Worm (Caenorhabditis elegans) whole organism, young adult: ENCODE data around the gene str-86.

Experiments
- B0336.3 ChIP-seq: fragments of 200-800 bp; sonication (Bioruptor generic); IDR thresholded peaks from 2 replicates; pipeline ENCODE4 v1.3.6; 2022; ENCODE audit warnings: missing genetic modification characterization, missing compliant biosample characterization
- C06A6.2 ChIP-seq: fragments of 200-800 bp; sonication (Bioruptor generic); conservative IDR thresholded peaks from 2 replicates; pipeline ENCODE4 v1.3.6; 2022; ENCODE audit warnings: missing genetic modification characterization, missing compliant biosample characterization
- F39B2.1 ChIP-seq: fragments of 200-800 bp; sonication (Bioruptor generic); IDR thresholded peaks from 2 replicates; pipeline ENCODE4 v1.3.6; 2022; ENCODE audit warnings: missing genetic modification reagents, missing genetic modification characterization, missing compliant biosample characterization
- F57A8.1 ChIP-seq: fragments of 200-800 bp; sonication (Bioruptor generic); optimal IDR thresholded peaks from 2 replicates; lab custom pipeline; 2018; ENCODE audit warnings: mild to moderate bottlenecking, missing genetic modification characterization, moderate library complexity, missing compliant biosample characterization
- K12H6.12 ChIP-seq: fragments of 200-800 bp; sonication (Bioruptor generic); optimal IDR thresholded peaks from 2 replicates; lab custom pipeline; 2018; ENCODE audit warnings: mild to moderate bottlenecking, missing genetic modification characterization, missing compliant biosample characterization
- T07F8.4 ChIP-seq: sonication (generic microtip); optimal IDR thresholded peaks from 2 replicates; lab custom pipeline; 2016; ENCODE audit warnings: mild to moderate bottlenecking, missing genetic modification characterization, moderate library complexity, missing compliant biosample characterization
- T26A5.8 ChIP-seq: sonication (generic microtip); optimal IDR thresholded peaks from 2 replicates; lab custom pipeline; 2016; ENCODE audit warnings: missing genetic modification characterization, missing compliant biosample characterization
- Y56A3A.18 ChIP-seq: fragments of 200-800 bp; sonication (Bioruptor generic); IDR thresholded peaks from 2 replicates; pipeline ENCODE4 v1.3.6; 2022; ENCODE audit warnings: missing genetic modification reagents, missing genetic modification characterization, missing compliant biosample characterization
- Y67H2A.10 ChIP-seq: fragments of 200-800 bp; sonication (Bioruptor generic); conservative IDR thresholded peaks from 2 replicates; pipeline ENCODE4 v1.3.6; 2022; ENCODE audit warnings: missing genetic modification reagents, missing genetic modification characterization, missing compliant biosample characterization
- Y79H2A.3 ChIP-seq: fragments of 200-800 bp; sonication (Bioruptor generic); conservative IDR thresholded peaks from 2 replicates; pipeline ENCODE4 v1.3.6; 2022; ENCODE audit warnings: missing genetic modification reagents, missing genetic modification characterization, missing compliant biosample characterization
- Y95B8A.8 ChIP-seq: fragments of 200-800 bp; sonication (Bioruptor generic); IDR thresholded peaks from 2 replicates; pipeline ENCODE4 v1.3.6; 2022; ENCODE audit warnings: missing genetic modification reagents, missing genetic modification characterization, missing compliant biosample characterization
- ZK185.1 ChIP-seq: sonication (generic microtip); optimal IDR thresholded peaks from 2 replicates; lab custom pipeline; 2016; ENCODE audit warnings: mild to moderate bottlenecking, missing genetic modification characterization, missing compliant biosample characterization; ENCODE audit not compliant: poor library complexity, severe bottlenecking
- akir-1 ChIP-seq: fragments of 200-800 bp; sonication (Bioruptor generic); optimal IDR thresholded peaks from 2 replicates; lab custom pipeline; 2018; ENCODE audit warnings: mild to moderate bottlenecking, missing genetic modification characterization, moderate library complexity, missing compliant biosample characterization
- aptf-2 ChIP-seq: fragments of 200-800 bp; sonication (Bioruptor generic); conservative IDR thresholded peaks from 2 replicates; pipeline ENCODE4 v1.3.6; 2022; ENCODE audit warnings: missing genetic modification reagents, missing genetic modification characterization, missing compliant biosample characterization
- aptf-3 ChIP-seq: fragments of 200-800 bp; sonication (Bioruptor generic); IDR thresholded peaks from 2 replicates; pipeline ENCODE4 v1.3.6; 2022; ENCODE audit warnings: missing genetic modification characterization, missing compliant biosample characterization
- attf-3 ChIP-seq: fragments of 200-800 bp; sonication (Bioruptor generic); conservative IDR thresholded peaks from 2 replicates; pipeline ENCODE4 v1.3.6; 2022; ENCODE audit warnings: missing genetic modification reagents, missing genetic modification characterization, missing compliant biosample characterization
- attf-6 ChIP-seq: fragments of 200-800 bp; sonication (Bioruptor generic); IDR thresholded peaks from 2 replicates; pipeline ENCODE4 v1.3.6; 2022; ENCODE audit warnings: missing genetic modification reagents, missing genetic modification characterization, missing compliant biosample characterization
- bed-1 ChIP-seq: fragments of 200-800 bp; sonication (Bioruptor generic); IDR thresholded peaks from 2 replicates; pipeline ENCODE4 v1.3.6; 2022; ENCODE audit warnings: missing genetic modification reagents, missing genetic modification characterization, missing compliant biosample characterization
- bed-2 ChIP-seq: fragments of 200-800 bp; sonication (Bioruptor generic); IDR thresholded peaks from 2 replicates; pipeline ENCODE4 v1.3.6; 2022; ENCODE audit warnings: missing genetic modification reagents, missing genetic modification characterization, missing compliant biosample characterization
- ccch-3 ChIP-seq: fragments of 200-800 bp; sonication (Bioruptor generic); optimal IDR thresholded peaks from 2 replicates; lab custom pipeline; 2018; ENCODE audit warnings: mild to moderate bottlenecking, missing genetic modification characterization, missing compliant biosample characterization
- ceh-91 ChIP-seq: fragments of 200-800 bp; sonication (Bioruptor generic); IDR thresholded peaks from 2 replicates; pipeline ENCODE4 v1.3.6; 2022; ENCODE audit warnings: missing genetic modification reagents, missing genetic modification characterization, missing compliant biosample characterization
- efl-1 ChIP-seq: fragments of 150-350 bp; optimal IDR thresholded peaks from 2 replicates; lab custom pipeline; 2014; ENCODE audit warnings: missing biosample characterization, missing genetic modification reagents, missing genetic modification characterization
- egrh-3 ChIP-seq: fragments of 200-800 bp; sonication (Bioruptor generic); IDR thresholded peaks from 2 replicates; pipeline ENCODE4 v1.3.6; 2022; ENCODE audit warnings: missing genetic modification reagents, missing genetic modification characterization, missing compliant biosample characterization
- ets-4 ChIP-seq: fragments of 200-800 bp; sonication (Bioruptor generic); optimal IDR thresholded peaks from 2 replicates; lab custom pipeline; 2018; ENCODE audit warnings: mild to moderate bottlenecking, missing genetic modification characterization, missing compliant biosample characterization
- hlh-12 ChIP-seq: sonication (generic microtip); optimal IDR thresholded peaks from 2 replicates; lab custom pipeline; 2016; ENCODE audit warnings: missing genetic modification characterization, missing compliant biosample characterization
- hmg-1.2 ChIP-seq: fragments of 200-800 bp; sonication (Bioruptor generic); IDR thresholded peaks from 2 replicates; pipeline ENCODE4 v1.3.6; 2022; ENCODE audit warnings: missing genetic modification reagents, missing genetic modification characterization, missing compliant biosample characterization
- hmg-20 ChIP-seq: fragments of 200-800 bp; sonication (Bioruptor generic); IDR thresholded peaks from 2 replicates; pipeline ENCODE4 v1.3.6; 2022; ENCODE audit warnings: missing genetic modification reagents, missing genetic modification characterization, missing compliant biosample characterization
- hsf-1 ChIP-seq: fragments of 200-800 bp; sonication (Bioruptor generic); IDR thresholded peaks from 2 replicates; pipeline ENCODE4 v1.3.6; 2022; ENCODE audit warnings: missing genetic modification reagents, missing genetic modification characterization, missing compliant biosample characterization
- lag-1 ChIP-seq: fragments of 200-800 bp; sonication (Bioruptor generic); IDR thresholded peaks from 2 replicates; pipeline ENCODE4 v1.3.6; 2022; ENCODE audit warnings: missing genetic modification reagents, missing genetic modification characterization, missing compliant biosample characterization
- lin-26 ChIP-seq: fragments of 200-800 bp; sonication (Bioruptor generic); IDR thresholded peaks from 2 replicates; pipeline ENCODE4 v1.3.6; 2022; ENCODE audit warnings: missing genetic modification reagents, missing genetic modification characterization, missing compliant biosample characterization
- lir-1 ChIP-seq: fragments of 200-800 bp; sonication (Bioruptor generic); conservative IDR thresholded peaks from 2 replicates; pipeline ENCODE4 v1.3.6; 2022; ENCODE audit warnings: missing genetic modification reagents, missing genetic modification characterization, missing compliant biosample characterization
- lsy-27 ChIP-seq: sonication (generic microtip); optimal IDR thresholded peaks from 2 replicates; lab custom pipeline; 2017; ENCODE audit warnings: missing genetic modification characterization, mild to moderate bottlenecking, missing compliant biosample characterization, antibody characterized with exemption, missing genotype, borderline replicate concordance; ENCODE audit not compliant: insufficient read depth
- madf-3 ChIP-seq: fragments of 200-800 bp; sonication (Bioruptor generic); IDR thresholded peaks from 2 replicates; pipeline ENCODE4 v1.3.6; 2022; ENCODE audit warnings: missing genetic modification reagents, missing genetic modification characterization, missing compliant biosample characterization
- madf-8 ChIP-seq: fragments of 200-800 bp; sonication (Bioruptor generic); conservative IDR thresholded peaks from 2 replicates; pipeline ENCODE4 v1.3.6; 2022; ENCODE audit warnings: missing genetic modification reagents, missing genetic modification characterization, missing compliant biosample characterization
- mel-28 ChIP-seq: sonication (generic microtip); optimal IDR thresholded peaks from 2 replicates; lab custom pipeline; 2016; ENCODE audit warnings: borderline replicate concordance, mild to moderate bottlenecking, missing genetic modification characterization, missing compliant biosample characterization
- nhr-120 ChIP-seq: fragments of 200-800 bp; sonication (Bioruptor generic); IDR thresholded peaks from 2 replicates; pipeline ENCODE4 v1.3.6; 2022; ENCODE audit warnings: missing genetic modification characterization, missing compliant biosample characterization
- nhr-80 ChIP-seq: sonication (generic microtip); optimal IDR thresholded peaks from 2 replicates; lab custom pipeline; 2016; ENCODE audit warnings: missing genetic modification characterization, missing compliant biosample characterization
- rcor-1 ChIP-seq: fragments of 200-800 bp; sonication (Bioruptor generic); IDR thresholded peaks from 2 replicates; pipeline ENCODE4 v1.3.6; 2022; ENCODE audit warnings: missing genetic modification reagents, missing genetic modification characterization, missing compliant biosample characterization
- repo-1 ChIP-seq: sonication (generic microtip); optimal IDR thresholded peaks from 2 replicates; lab custom pipeline; 2017; ENCODE audit warnings: mild to moderate bottlenecking, missing genetic modification characterization, missing compliant biosample characterization
- snpc-1.3 ChIP-seq: sonication (generic microtip); optimal IDR thresholded peaks from 2 replicates; lab custom pipeline; 2017; ENCODE audit warnings: missing genetic modification characterization, mild to moderate bottlenecking, missing compliant biosample characterization, antibody characterized with exemption, moderate library complexity, missing genotype, missing genetic modification reagents; ENCODE audit not compliant: insufficient read depth
- tbx-9 ChIP-seq: sonication (generic microtip); optimal IDR thresholded peaks from 2 replicates; lab custom pipeline; 2016; ENCODE audit warnings: borderline replicate concordance, missing genetic modification characterization, inconsistent platforms, missing compliant biosample characterization
- tlf-1 ChIP-seq: fragments of 200-800 bp; sonication (Bioruptor generic); optimal IDR thresholded peaks from 2 replicates; lab custom pipeline; 2018; ENCODE audit warnings: mild to moderate bottlenecking, missing genetic modification characterization, missing compliant biosample characterization
- ztf-26 ChIP-seq: sonication (generic microtip); optimal IDR thresholded peaks from 2 replicates; lab custom pipeline; 2017; ENCODE audit warnings: missing genetic modification characterization, missing compliant biosample characterization
- ztf-28 ChIP-seq: fragments of 200-800 bp; sonication (Bioruptor generic); IDR thresholded peaks from 2 replicates; pipeline ENCODE4 v1.3.6; 2022; ENCODE audit warnings: missing genetic modification reagents, missing genetic modification characterization, missing compliant biosample characterization
- ztf-3 ChIP-seq: fragments of 200-800 bp; sonication (Bioruptor generic); optimal IDR thresholded peaks from 2 replicates; lab custom pipeline; 2018; ENCODE audit warnings: mild to moderate bottlenecking, missing genetic modification characterization, missing compliant biosample characterization

Gene str-86

DNA sequence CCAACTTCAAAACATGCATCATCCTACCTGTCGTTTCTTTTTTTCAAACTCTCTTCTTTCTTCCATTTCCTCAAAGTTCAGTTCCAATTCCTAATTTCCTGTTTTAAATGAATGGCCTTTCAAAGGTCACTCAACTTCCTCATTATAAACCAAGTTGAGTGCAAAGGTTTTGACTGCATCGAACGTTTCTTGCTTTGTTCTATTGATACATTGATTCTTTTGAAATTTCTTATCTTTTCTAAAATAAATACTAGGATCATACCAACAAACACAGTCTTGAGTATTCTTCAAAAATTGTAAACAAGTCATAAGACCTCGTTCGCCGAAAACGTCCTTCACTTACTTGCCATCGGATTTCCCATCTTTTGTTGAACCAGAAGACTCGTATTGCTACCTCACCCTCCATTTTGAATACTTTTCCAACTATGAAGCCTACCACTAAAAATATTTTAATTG is 6.7 kb upstream of the str-86 start, which contains the start of gene F59E11.7:
Gene F59E11.7, plus strand, starts transcription at position 51 of the 456 bp plus-strand sequence.
- TF ChIP-seq lin-26 (GFP tag; lab: Robert Waterston, UW) (no peak), attf-6 (GFP tag; lab: Robert Waterston, UW) (no peak), hsf-1 (GFP tag; lab: Robert Waterston, UW) (no peak), Y67H2A.10 (GFP tag; lab: Robert Waterston, UW) (no peak), aptf-3 (no peak), madf-8 (GFP tag; lab: Robert Waterston, UW) (no peak), K12H6.12 (tag; lab: Kevin White, UChicago) (no peak), hmg-20 (GFP tag; lab: Robert Waterston, UW) (no peak), madf-3 (GFP tag; lab: Robert Waterston, UW) (no peak), rcor-1 (GFP tag; lab: Robert Waterston, UW) (no peak), F39B2.1 (GFP tag; lab: Robert Waterston, UW) (no peak), F57A8.1 (no peak), Y95B8A.8 (GFP tag; lab: Robert Waterston, UW) (no peak), T26A5.8 (tag; lab: Kevin White, UChicago) (no peak), ztf-3 (GFP tag; lab: Kevin White, UChicago) (no peak), B0336.3 (GFP tag; lab: Robert Waterston, UW) (no peak), mel-28 (no peak), efl-1 (GFP tag; lab: Kevin White, UChicago) (no peak)

DNA sequence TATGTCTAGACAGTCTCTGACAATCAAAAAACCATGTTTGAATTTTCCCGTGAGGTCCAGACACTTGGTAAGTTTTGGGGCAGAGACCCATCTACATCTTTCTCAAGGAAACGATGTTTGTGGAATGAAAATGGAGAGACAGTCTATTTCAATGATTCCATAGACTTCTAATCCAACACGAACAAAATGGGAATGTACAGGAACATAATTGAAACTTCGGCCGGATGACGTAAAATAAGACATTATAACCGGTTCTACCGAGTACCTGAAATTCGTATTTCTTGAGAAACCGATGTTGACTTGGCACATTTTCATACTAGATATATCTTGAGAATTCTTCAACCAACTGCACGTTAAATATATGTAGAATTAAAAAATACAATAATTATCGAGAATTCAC is 4.6 kb upstream of the str-86 start, which contains the start of gene str-87:
Gene str-87, minus strand, starts transcription at position 101 of the 400 bp plus-strand sequence.
- TF ChIP-seq attf-3 (no peak), Y56A3A.18 (no peak), C06A6.2 (no peak), akir-1 (GFP tag; lab: Kevin White, UChicago) (no peak), aptf-2 (GFP tag; lab: Robert Waterston, UW) (no peak), snpc-1.3 (tag; lab: Kevin White, UChicago) (no peak), tbx-9 (no peak), bed-1 (GFP tag; lab: Robert Waterston, UW) (no peak), nhr-120 (no peak), mel-28 (no peak)

DNA sequence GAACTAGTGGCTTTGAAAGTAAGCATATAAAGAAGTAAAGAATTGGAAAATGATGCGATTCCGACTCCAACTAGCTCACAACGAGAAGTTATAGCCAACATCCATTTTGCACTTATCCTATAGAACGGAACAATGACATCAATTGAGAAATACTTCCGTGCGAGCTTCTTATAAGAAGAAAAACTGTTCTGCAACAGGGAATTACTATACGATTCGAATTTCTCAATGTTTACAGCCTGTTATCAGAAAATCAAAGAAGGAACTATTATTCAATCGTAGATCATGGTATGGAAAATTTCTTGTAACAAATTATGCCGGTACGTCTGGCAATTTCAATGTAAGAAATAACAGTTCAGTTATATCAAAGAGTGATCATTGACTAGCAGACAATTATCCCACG is 2.2 kb upstream of the str-86 start, which contains the start of gene str-85:
Gene str-85, minus strand, starts transcription at position 101 of the 400 bp plus-strand sequence.
- TF ChIP-seq lag-1 (GFP tag; lab: Robert Waterston, UW), result no peak
- no peak for TF ChIP-seq ceh-91 (GFP tag; lab: Robert Waterston, UW)
- TF ChIP-seq repo-1 (tag; lab: Kevin White, UChicago), result no peak
- TF ChIP-seq, all 124 proteins: peak for 0

DNA sequence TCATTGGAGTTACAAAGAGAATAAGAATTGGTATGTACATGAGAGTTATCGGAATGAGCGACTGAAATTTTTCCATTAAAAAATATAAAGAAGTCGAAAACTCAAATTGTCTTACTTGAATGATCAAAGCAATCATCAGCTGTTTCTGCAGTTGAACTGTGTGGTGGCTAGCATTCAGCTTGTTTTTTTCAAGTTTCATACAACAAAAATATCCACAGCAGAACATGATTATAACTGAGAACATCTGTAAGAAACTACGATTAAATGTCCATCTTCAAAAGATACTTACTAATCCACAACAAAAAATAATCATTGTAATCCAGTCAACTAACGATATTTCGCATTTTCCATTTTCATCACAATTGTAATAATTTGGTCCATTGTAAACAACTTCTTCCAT is 1.3 kb upstream of the str-86 start:
- no peak for TF ChIP-seq Y56A3A.18
- no peak for TF ChIP-seq ztf-26 (tag; lab: Kevin White, UChicago)
- no peak for TF ChIP-seq tlf-1 (GFP tag; lab: Kevin White, UChicago)
- TF ChIP-seq lsy-27, result no peak
- no peak for TF ChIP-seq bed-2 (GFP tag; lab: Robert Waterston, UW)
- no peak for TF ChIP-seq lir-1 (GFP tag; lab: Robert Waterston, UW)
- no peak for TF ChIP-seq ZK185.1 (tag; lab: Kevin White, UChicago)
- no peak for TF ChIP-seq akir-1 (GFP tag; lab: Kevin White, UChicago)
- no peak for TF ChIP-seq egrh-3 (GFP tag; lab: Robert Waterston, UW)
- TF ChIP-seq nhr-80 (tag; lab: Kevin White, UChicago), result no peak
- TF ChIP-seq ztf-28 (GFP tag; lab: Robert Waterston, UW), result no peak
- TF ChIP-seq ceh-91 (GFP tag; lab: Robert Waterston, UW), result no peak
- TF ChIP-seq ccch-3 (GFP tag; lab: Kevin White, UChicago), result no peak
- TF ChIP-seq hmg-1.2 (GFP tag; lab: Robert Waterston, UW), result no peak
- TF ChIP-seq T07F8.4 (tag; lab: Kevin White, UChicago), result no peak
- TF ChIP-seq Y79H2A.3 (GFP tag; lab: Robert Waterston, UW), result no peak
- no peak for TF ChIP-seq hlh-12
- no peak for TF ChIP-seq ets-4 (GFP tag; lab: Kevin White, UChicago)
